Fruit fly (Drosophila melanogaster): ENCODE data around the gene CG34448.

CG34448 gene

DNA sequence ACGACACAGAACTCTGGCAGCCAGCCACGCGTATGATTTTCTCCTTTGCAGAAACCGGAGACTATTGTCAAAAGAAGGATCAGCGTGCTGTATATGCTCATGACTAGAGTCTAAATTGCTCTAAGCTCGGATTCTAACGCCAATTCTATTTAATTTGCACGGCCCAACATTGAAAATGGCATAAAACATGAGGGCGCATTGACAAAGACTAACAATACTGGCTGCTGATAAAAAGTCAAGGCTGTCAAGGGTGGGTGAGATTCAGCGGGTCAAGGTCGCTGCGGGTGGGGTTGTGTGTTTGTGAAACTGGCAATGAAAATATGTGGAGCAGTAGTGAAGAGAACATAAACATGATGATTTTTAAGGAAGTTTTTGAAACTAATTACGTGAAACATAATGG lies at the start of gene CG34448:
CG34448 (minus strand) TSS at position 101 of the 400 bp plus-strand sequence.
- no peak for TF ChIP-seq Hr38 (GFP tag; optimal IDR thresholded peaks at IDR 0.05)
- no peak for TF ChIP-seq Lpt (GFP tag; optimal IDR thresholded peaks at IDR 0.05)
- no peak for TF ChIP-seq pdm3 (GFP tag; optimal IDR thresholded peaks at IDR 0.05)
- no peak for TF ChIP-seq Ets96B (tag; optimal IDR thresholded peaks at IDR 0.05)
- TF ChIP-seq CG10669 (GFP tag; optimal IDR thresholded peaks at IDR 0.05) = no peak
- no peak for TF ChIP-seq Eip93F (GFP tag; optimal IDR thresholded peaks at IDR 0.05)
- TF ChIP-seq CG32006 (GFP tag; optimal IDR thresholded peaks at IDR 0.05) = no peak
- TF ChIP-seq CG6276 (GFP tag; optimal IDR thresholded peaks at IDR 0.05) = no peak
- no peak for TF ChIP-seq Sox102F (GFP tag; optimal IDR thresholded peaks at IDR 0.05)
- TF ChIP-seq Sox14 (GFP tag; optimal IDR thresholded peaks at IDR 0.05) = no peak

dm6 chr2L:2466360-2466759 lies 48.6 kb upstream of the CG34448 start:
- TF ChIP-seq CG3919 (GFP tag; optimal IDR thresholded peaks at IDR 0.05) (no peak), CG7368 (GFP tag; optimal IDR thresholded peaks at IDR 0.05) (no peak), Eip78C (GFP tag) (peak; percentile 71), CG3032 (tag; optimal IDR thresholded peaks at IDR 0.05) (peak; percentile 15), Ets96B (tag; optimal IDR thresholded peaks at IDR 0.05) (peak; percentile 34), Smox (GFP tag; optimal IDR thresholded peaks at IDR 0.05) (peak; percentile 12), salr (GFP tag; optimal IDR thresholded peaks at IDR 0.05) (no peak), CG16779 (tag; optimal IDR thresholded peaks at IDR 0.05) (no peak), lz (GFP tag; optimal IDR thresholded peaks at IDR 0.05) (no peak), fkh (GFP tag; optimal IDR thresholded peaks at IDR 0.05) (no peak), esn (GFP tag; optimal IDR thresholded peaks at IDR 0.05) (peak; percentile 13), CG10669 (GFP tag; optimal IDR thresholded peaks at IDR 0.05) (no peak), pdm3 (GFP tag; optimal IDR thresholded peaks at IDR 0.05) (no peak), CG15336 (GFP tag; IDR thresholded peaks at IDR 0.05) (no peak), Ets21C (GFP tag; optimal IDR thresholded peaks at IDR 0.05) (no peak), acj6 (GFP tag; optimal IDR thresholded peaks at IDR 0.05) (no peak), CG8119 (GFP tag; IDR thresholded peaks at IDR 0.05) (no peak; the same call in 2 of the 3 replicates), Hr38 (GFP tag; optimal IDR thresholded peaks at IDR 0.05) (no peak), cyc (GFP tag; optimal IDR thresholded peaks at IDR 0.05) (no peak), svp (GFP tag) (peak; percentile 62), dsx (GFP tag; optimal IDR thresholded peaks at IDR 0.05; ENCODE audit: poor library complexity, severe bottlenecking) (peak; percentile 3), topi (GFP tag; optimal IDR thresholded peaks at IDR 0.05) (no peak), CG6276 (GFP tag; optimal IDR thresholded peaks at IDR 0.05) (no peak), Hr39 (GFP tag; optimal IDR thresholded peaks at IDR 0.05) (no peak)

dm6 chr2L:2462306-2462844 lies 44.6 kb upstream of the CG34448 start:
- peak; percentile 45 for TF ChIP-seq Eip78C (GFP tag)
- no peak for TF ChIP-seq spab (GFP tag; optimal IDR thresholded peaks at IDR 0.05)

- no peak for TF ChIP-seq CG3032 (tag; optimal IDR thresholded peaks at IDR 0.05)
- TF ChIP-seq Sox15 (GFP tag; optimal IDR thresholded peaks at IDR 0.05) = no peak
- TF ChIP-seq svp (GFP tag) = peak; percentile 39
These were observed 43.7 kb upstream of the CG34448 start for dm6 chr2L:2461322-2461999.

- TF ChIP-seq CG6792 (GFP tag; optimal IDR thresholded peaks at IDR 0.05) = no peak
- TF ChIP-seq achi (GFP tag; optimal IDR thresholded peaks at IDR 0.05) = no peak
- TF ChIP-seq eg (GFP tag; IDR thresholded peaks at IDR 0.05) = no peak
- no peak for TF ChIP-seq acj6 (GFP tag; optimal IDR thresholded peaks at IDR 0.05)
- TF ChIP-seq CG16779 (tag; optimal IDR thresholded peaks at IDR 0.05) = no peak
- no peak for TF ChIP-seq CG11902 (GFP tag; optimal IDR thresholded peaks at IDR 0.05)
- TF ChIP-seq CG6854 (GFP tag; optimal IDR thresholded peaks at IDR 0.05) = no peak
These were observed 41.5 kb upstream of the CG34448 start for dm6 chr2L:2459238-2459637.
